Worm (Caenorhabditis elegans) whole organism, young adult: ENCODE results near the gene K02C4.5.
A peak's percentile ranks its signal among the peaks of the same experiment; 100 is the strongest.

ENCODE experiments used
- D2030.7 ChIP-seq: fragments of 200-800 bp; sonication (Bioruptor generic); IDR thresholded peaks from 2 replicates; pipeline ENCODE4 v1.3.6; 2022; ENCODE audit warnings: missing genetic modification reagents, missing genetic modification characterization, missing compliant biosample characterization
- F10E7.11 ChIP-seq: sonication (generic microtip); optimal IDR thresholded peaks from 2 replicates; lab custom pipeline; 2017; ENCODE audit warnings: mild to moderate bottlenecking, missing genetic modification characterization, moderate library complexity, missing compliant biosample characterization
- F33H1.4 ChIP-seq: fragments of 200-800 bp; sonication (Bioruptor generic); IDR thresholded peaks from 2 replicates; pipeline ENCODE4 v1.3.6; 2022; ENCODE audit warnings: missing genetic modification reagents, missing genetic modification characterization, missing compliant biosample characterization
- F52B5.7 ChIP-seq: sonication (generic microtip); optimal IDR thresholded peaks from 2 replicates; lab custom pipeline; 2016; ENCODE audit warnings: mild to moderate bottlenecking, missing genetic modification characterization, missing compliant biosample characterization
- F55B11.4 ChIP-seq: sonication (generic microtip); optimal IDR thresholded peaks from 2 replicates; lab custom pipeline; 2016; ENCODE audit warnings: missing compliant biosample characterization, missing genetic modification characterization, borderline replicate concordance; ENCODE audit not compliant: insufficient read depth
- K11D2.4 ChIP-seq: fragments of 200-800 bp; sonication (Bioruptor generic); IDR thresholded peaks from 2 replicates; pipeline ENCODE4 v1.3.6; 2022; ENCODE audit warnings: missing genetic modification reagents, missing genetic modification characterization, missing compliant biosample characterization
- K12H6.12 ChIP-seq: fragments of 200-800 bp; sonication (Bioruptor generic); optimal IDR thresholded peaks from 2 replicates; lab custom pipeline; 2018; ENCODE audit warnings: mild to moderate bottlenecking, missing genetic modification characterization, missing compliant biosample characterization
- Y67H2A.10 ChIP-seq: fragments of 200-800 bp; sonication (Bioruptor generic); conservative IDR thresholded peaks from 2 replicates; pipeline ENCODE4 v1.3.6; 2022; ENCODE audit warnings: missing genetic modification reagents, missing genetic modification characterization, missing compliant biosample characterization
- Y95B8A.8 ChIP-seq: fragments of 200-800 bp; sonication (Bioruptor generic); IDR thresholded peaks from 2 replicates; pipeline ENCODE4 v1.3.6; 2022; ENCODE audit warnings: missing genetic modification reagents, missing genetic modification characterization, missing compliant biosample characterization
- ZK185.1 ChIP-seq: sonication (generic microtip); optimal IDR thresholded peaks from 2 replicates; lab custom pipeline; 2016; ENCODE audit warnings: mild to moderate bottlenecking, missing genetic modification characterization, missing compliant biosample characterization; ENCODE audit not compliant: poor library complexity, severe bottlenecking
- aptf-2 ChIP-seq: fragments of 200-800 bp; sonication (Bioruptor generic); conservative IDR thresholded peaks from 2 replicates; pipeline ENCODE4 v1.3.6; 2022; ENCODE audit warnings: missing genetic modification reagents, missing genetic modification characterization, missing compliant biosample characterization
- aptf-3 ChIP-seq: fragments of 200-800 bp; sonication (Bioruptor generic); IDR thresholded peaks from 2 replicates; pipeline ENCODE4 v1.3.6; 2022; ENCODE audit warnings: missing genetic modification characterization, missing compliant biosample characterization
- attf-3 ChIP-seq: fragments of 200-800 bp; sonication (Bioruptor generic); conservative IDR thresholded peaks from 2 replicates; pipeline ENCODE4 v1.3.6; 2022; ENCODE audit warnings: missing genetic modification reagents, missing genetic modification characterization, missing compliant biosample characterization
- attf-5 ChIP-seq: fragments of 200-800 bp; sonication (Bioruptor generic); optimal IDR thresholded peaks from 2 replicates; lab custom pipeline; 2018; ENCODE audit warnings: mild to moderate bottlenecking, missing genetic modification characterization, missing compliant biosample characterization
- attf-6 ChIP-seq: fragments of 200-800 bp; sonication (Bioruptor generic); IDR thresholded peaks from 2 replicates; pipeline ENCODE4 v1.3.6; 2022; ENCODE audit warnings: missing genetic modification reagents, missing genetic modification characterization, missing compliant biosample characterization
- cebp-1 ChIP-seq, 2 experiments: fragments of 200-800 bp in 1 of 2; sonication (Bioruptor generic) in 1 of 2; sonication (generic microtip) in 1 of 2; IDR thresholded peaks in 1 of 2; optimal IDR thresholded peaks in 1 of 2; 2 replicates each; pipeline versions ENCODE4 v1.3.6 to Lab custom; 2017 to 2022; ENCODE audit warnings: missing compliant biosample characterization in 2 of 2, missing genetic modification characterization in 2 of 2, mild to moderate bottlenecking in 1 of 2, missing genetic modification reagents in 1 of 2, moderate library complexity in 1 of 2
- cebp-2 ChIP-seq: fragments of 200-800 bp; sonication (Bioruptor generic); IDR thresholded peaks from 2 replicates; pipeline ENCODE4 v1.3.6; 2022; ENCODE audit warnings: missing genetic modification characterization, missing compliant biosample characterization
- ceh-100 ChIP-seq: fragments of 200-800 bp; sonication (Bioruptor generic); IDR thresholded peaks from 2 replicates; pipeline ENCODE4 v1.3.6; 2022; ENCODE audit warnings: missing genetic modification reagents, missing genetic modification characterization, missing compliant biosample characterization
- ceh-91 ChIP-seq: fragments of 200-800 bp; sonication (Bioruptor generic); IDR thresholded peaks from 2 replicates; pipeline ENCODE4 v1.3.6; 2022; ENCODE audit warnings: missing genetic modification reagents, missing genetic modification characterization, missing compliant biosample characterization
- die-1 ChIP-seq: sonication (generic microtip); optimal IDR thresholded peaks from 2 replicates; lab custom pipeline; 2016; ENCODE audit warnings: missing genotype, mild to moderate bottlenecking, missing genetic modification characterization, missing compliant biosample characterization
- dpff-1 ChIP-seq: sonication (generic microtip); optimal IDR thresholded peaks from 2 replicates; lab custom pipeline; 2017; ENCODE audit warnings: mild to moderate bottlenecking, missing genetic modification characterization, missing compliant biosample characterization
- efl-1 ChIP-seq: fragments of 150-350 bp; optimal IDR thresholded peaks from 2 replicates; lab custom pipeline; 2014; ENCODE audit warnings: missing biosample characterization, missing genetic modification reagents, missing genetic modification characterization
- fkh-3 ChIP-seq: sonication (generic microtip); optimal IDR thresholded peaks from 2 replicates; lab custom pipeline; 2016; ENCODE audit warnings: mild to moderate bottlenecking, missing genetic modification characterization, missing compliant biosample characterization
- gei-17 ChIP-seq: fragments of 200-800 bp; sonication (Bioruptor generic); optimal IDR thresholded peaks from 2 replicates; lab custom pipeline; 2018; ENCODE audit warnings: mild to moderate bottlenecking, missing genetic modification characterization, missing compliant biosample characterization
- him-1 ChIP-seq: sonication (generic microtip); optimal IDR thresholded peaks from 2 replicates; lab custom pipeline; 2016; ENCODE audit warnings: missing genotype, missing genetic modification reagents, missing genetic modification characterization, missing compliant biosample characterization
- hmg-1.2 ChIP-seq: fragments of 200-800 bp; sonication (Bioruptor generic); IDR thresholded peaks from 2 replicates; pipeline ENCODE4 v1.3.6; 2022; ENCODE audit warnings: missing genetic modification reagents, missing genetic modification characterization, missing compliant biosample characterization
- hmg-20 ChIP-seq: fragments of 200-800 bp; sonication (Bioruptor generic); IDR thresholded peaks from 2 replicates; pipeline ENCODE4 v1.3.6; 2022; ENCODE audit warnings: missing genetic modification reagents, missing genetic modification characterization, missing compliant biosample characterization
- let-607 ChIP-seq, 2 experiments: fragments of 200-800 bp in 1 of 2; sonication (Bioruptor generic) in 1 of 2; sonication (generic microtip) in 1 of 2; optimal IDR thresholded peaks; 2 replicates each; lab custom pipeline; 2016 to 2018; ENCODE audit warnings: mild to moderate bottlenecking in 2 of 2, missing compliant biosample characterization in 2 of 2, missing genetic modification characterization in 2 of 2, moderate library complexity in 2 of 2, missing genotype in 1 of 2
- lin-35 ChIP-seq, 3 experiments: fragments of 150-350 bp in 2 of 3; sonication (generic microtip) in 1 of 3; optimal IDR thresholded peaks; 2 replicates each; lab custom pipeline; 2014 to 2018; ENCODE audit warnings: missing biosample characterization in 3 of 3, missing genetic modification characterization in 3 of 3, missing genetic modification reagents in 3 of 3
- lsl-1 ChIP-seq: fragments of 200-800 bp; sonication (Bioruptor generic); optimal IDR thresholded peaks from 2 replicates; lab custom pipeline; 2018; ENCODE audit warnings: mild to moderate bottlenecking, missing genetic modification characterization, moderate library complexity, missing compliant biosample characterization
- madf-3 ChIP-seq: fragments of 200-800 bp; sonication (Bioruptor generic); IDR thresholded peaks from 2 replicates; pipeline ENCODE4 v1.3.6; 2022; ENCODE audit warnings: missing genetic modification reagents, missing genetic modification characterization, missing compliant biosample characterization
- madf-8 ChIP-seq: fragments of 200-800 bp; sonication (Bioruptor generic); conservative IDR thresholded peaks from 2 replicates; pipeline ENCODE4 v1.3.6; 2022; ENCODE audit warnings: missing genetic modification reagents, missing genetic modification characterization, missing compliant biosample characterization
- mxl-1 ChIP-seq: sonication (generic microtip); optimal IDR thresholded peaks from 2 replicates; lab custom pipeline; 2016; ENCODE audit warnings: missing genetic modification characterization, missing compliant biosample characterization
- nfya-2 ChIP-seq: fragments of 200-800 bp; sonication (Bioruptor generic); IDR thresholded peaks from 2 replicates; pipeline ENCODE4 v1.3.6; 2022; ENCODE audit warnings: missing genetic modification reagents, missing genetic modification characterization, missing compliant biosample characterization
- nhr-179 ChIP-seq: sonication (generic microtip); optimal IDR thresholded peaks from 2 replicates; lab custom pipeline; 2016; ENCODE audit warnings: mild to moderate bottlenecking, missing genetic modification characterization, missing compliant biosample characterization
- nhr-27 ChIP-seq: fragments of 200-800 bp; sonication (Bioruptor generic); optimal IDR thresholded peaks from 2 replicates; lab custom pipeline; 2018; ENCODE audit warnings: mild to moderate bottlenecking, missing genetic modification characterization, moderate library complexity, missing compliant biosample characterization
- nhr-80 ChIP-seq: sonication (generic microtip); optimal IDR thresholded peaks from 2 replicates; lab custom pipeline; 2016; ENCODE audit warnings: missing genetic modification characterization, missing compliant biosample characterization
- nhr-90 ChIP-seq: sonication (generic microtip); optimal IDR thresholded peaks from 2 replicates; lab custom pipeline; 2016; ENCODE audit warnings: missing genotype, mild to moderate bottlenecking, missing genetic modification characterization, missing compliant biosample characterization
- repo-1 ChIP-seq: sonication (generic microtip); optimal IDR thresholded peaks from 2 replicates; lab custom pipeline; 2017; ENCODE audit warnings: mild to moderate bottlenecking, missing genetic modification characterization, missing compliant biosample characterization
- snpc-3.4 ChIP-seq: sonication (generic microtip); optimal IDR thresholded peaks from 2 replicates; lab custom pipeline; 2017; ENCODE audit warnings: missing genetic modification characterization, mild to moderate bottlenecking, missing compliant biosample characterization, antibody characterized with exemption, moderate library complexity, missing genotype, missing genetic modification reagents
- snpc-4 ChIP-seq, 5 experiments: fragments of 150-350 bp in 1 of 5; sonication (generic microtip) in 4 of 5; optimal IDR thresholded peaks; 2 replicates each; lab custom pipeline; 2014 to 2018; ENCODE audit warnings: missing genetic modification characterization in 5 of 5, missing biosample characterization in 3 of 5, antibody characterized with exemption in 2 of 5, mild to moderate bottlenecking in 2 of 5, missing compliant biosample characterization in 2 of 5, missing genotype in 2 of 5, moderate library complexity in 2 of 5, missing genetic modification reagents in 1 of 5
- tlf-1 ChIP-seq: fragments of 200-800 bp; sonication (Bioruptor generic); optimal IDR thresholded peaks from 2 replicates; lab custom pipeline; 2018; ENCODE audit warnings: mild to moderate bottlenecking, missing genetic modification characterization, missing compliant biosample characterization
- unc-130 ChIP-seq: sonication (generic microtip); optimal IDR thresholded peaks from 2 replicates; lab custom pipeline; 2016; ENCODE audit warnings: missing genetic modification reagents, missing genetic modification characterization, missing compliant biosample characterization
- unc-62 ChIP-seq: fragments of 150-350 bp; optimal IDR thresholded peaks from 2 replicates; lab custom pipeline; 2014; ENCODE audit warnings: missing biosample characterization, missing genetic modification reagents, missing genetic modification characterization
- ztf-18 ChIP-seq: sonication (generic microtip); optimal IDR thresholded peaks from 2 replicates; lab custom pipeline; 2016; ENCODE audit warnings: missing genotype, mild to moderate bottlenecking, missing genetic modification characterization, missing compliant biosample characterization
- ztf-3 ChIP-seq: fragments of 200-800 bp; sonication (Bioruptor generic); optimal IDR thresholded peaks from 2 replicates; lab custom pipeline; 2018; ENCODE audit warnings: mild to moderate bottlenecking, missing genetic modification characterization, missing compliant biosample characterization

The K02C4.5 gene

ce11 chrII:8078041-8078440 lies at the start of gene K02C4.5:
Gene K02C4.5 (plus strand): TSS chrII:8078435.
- no peak for TF ChIP-seq gei-17
- TF ChIP-seq efl-1 (GFP tag; lab: Kevin White, UChicago), result no peak
- no peak for TF ChIP-seq lin-35 (GFP tag; optimal IDR thresholded peaks at IDR 0.05; lab: Kevin White, UChicago)
- no peak for TF ChIP-seq him-1 (tag; lab: Kevin White, UChicago)
- TF ChIP-seq madf-3 (GFP tag; lab: Robert Waterston, UW), result no peak
- no peak for TF ChIP-seq hmg-20 (GFP tag; lab: Robert Waterston, UW)
- TF ChIP-seq attf-6, result no peak
- peak; percentile 82 for TF ChIP-seq nhr-80 (tag; lab: Kevin White, UChicago)
- TF ChIP-seq F33H1.4 (GFP tag; lab: Robert Waterston, UW), result no peak
- no peak for TF ChIP-seq nhr-179 (tag; lab: Kevin White, UChicago)
- no peak for TF ChIP-seq D2030.7 (GFP tag; lab: Robert Waterston, UW)
- no peak for TF ChIP-seq ztf-3 (GFP tag; lab: Kevin White, UChicago)
- TF ChIP-seq ztf-18 (tag; lab: Kevin White, UChicago), result peak; percentile 6
- TF ChIP-seq let-607 (tag; optimal IDR thresholded peaks at IDR 0.05; lab: Kevin White, UChicago), result peak; percentile 38 to 48
- TF ChIP-seq ceh-91 (GFP tag; lab: Robert Waterston, UW), result no peak
- TF ChIP-seq K12H6.12 (tag; lab: Kevin White, UChicago), result no peak
- TF ChIP-seq repo-1 (tag; lab: Kevin White, UChicago), result no peak
- no peak for TF ChIP-seq F10E7.11 (tag; lab: Kevin White, UChicago)
- TF ChIP-seq K11D2.4, result no peak
- no peak for TF ChIP-seq madf-8 (GFP tag; lab: Robert Waterston, UW)
- no peak for TF ChIP-seq fkh-3 (tag; lab: Kevin White, UChicago)
- TF ChIP-seq tlf-1, result no peak
- TF ChIP-seq snpc-3.4 (tag; lab: Kevin White, UChicago), result no peak
- no peak for TF ChIP-seq aptf-2 (GFP tag; lab: Robert Waterston, UW)
- TF ChIP-seq attf-5 (GFP tag; lab: Kevin White, UChicago), result peak; percentile 29
- TF ChIP-seq nhr-90, result no peak
- TF ChIP-seq attf-3, result no peak
- no peak for TF ChIP-seq dpff-1 (tag; lab: Kevin White, UChicago)
- TF ChIP-seq aptf-3 (GFP tag; lab: Robert Waterston, UW), result no peak
- no peak for TF ChIP-seq ZK185.1 (tag; lab: Kevin White, UChicago)
- no peak for TF ChIP-seq nfya-2 (GFP tag; lab: Robert Waterston, UW)
- no peak for TF ChIP-seq mxl-1 (tag; lab: Kevin White, UChicago)
- TF ChIP-seq nhr-27 (tag; lab: Kevin White, UChicago), result no peak
- no peak for TF ChIP-seq die-1
- TF ChIP-seq unc-130 (GFP tag; lab: Kevin White, UChicago), result no peak
- no peak for TF ChIP-seq lsl-1
- no peak for TF ChIP-seq F52B5.7 (tag; lab: Kevin White, UChicago)
- TF ChIP-seq hmg-1.2 (GFP tag; lab: Robert Waterston, UW), result no peak
- TF ChIP-seq cebp-1 (GFP tag; IDR thresholded peaks at IDR 0.05; lab: Robert Waterston, UW), result no peak
- TF ChIP-seq cebp-1 (tag; optimal IDR thresholded peaks at IDR 0.05; lab: Kevin White, UChicago), result peak; percentile 16
- TF ChIP-seq Y95B8A.8 (GFP tag; lab: Robert Waterston, UW), result no peak
- no peak for TF ChIP-seq ceh-100 (GFP tag; lab: Robert Waterston, UW)
- no peak for TF ChIP-seq Y67H2A.10 (GFP tag; lab: Robert Waterston, UW)
- no peak for TF ChIP-seq snpc-4 (GFP tag; optimal IDR thresholded peaks at IDR 0.05; lab: Kevin White, UChicago)
- TF ChIP-seq snpc-4 (tag; optimal IDR thresholded peaks at IDR 0.05; lab: Kevin White, UChicago), result no peak
- peak; percentile 64 for TF ChIP-seq unc-62 (GFP tag; lab: Kevin White, UChicago)
- TF ChIP-seq cebp-2 (GFP tag; lab: Robert Waterston, UW), result no peak
- TF ChIP-seq F55B11.4 (tag; lab: Kevin White, UChicago), result no peak
